Fruit fly (Drosophila melanogaster): ENCODE data around the gene CG31106.

DNA sequence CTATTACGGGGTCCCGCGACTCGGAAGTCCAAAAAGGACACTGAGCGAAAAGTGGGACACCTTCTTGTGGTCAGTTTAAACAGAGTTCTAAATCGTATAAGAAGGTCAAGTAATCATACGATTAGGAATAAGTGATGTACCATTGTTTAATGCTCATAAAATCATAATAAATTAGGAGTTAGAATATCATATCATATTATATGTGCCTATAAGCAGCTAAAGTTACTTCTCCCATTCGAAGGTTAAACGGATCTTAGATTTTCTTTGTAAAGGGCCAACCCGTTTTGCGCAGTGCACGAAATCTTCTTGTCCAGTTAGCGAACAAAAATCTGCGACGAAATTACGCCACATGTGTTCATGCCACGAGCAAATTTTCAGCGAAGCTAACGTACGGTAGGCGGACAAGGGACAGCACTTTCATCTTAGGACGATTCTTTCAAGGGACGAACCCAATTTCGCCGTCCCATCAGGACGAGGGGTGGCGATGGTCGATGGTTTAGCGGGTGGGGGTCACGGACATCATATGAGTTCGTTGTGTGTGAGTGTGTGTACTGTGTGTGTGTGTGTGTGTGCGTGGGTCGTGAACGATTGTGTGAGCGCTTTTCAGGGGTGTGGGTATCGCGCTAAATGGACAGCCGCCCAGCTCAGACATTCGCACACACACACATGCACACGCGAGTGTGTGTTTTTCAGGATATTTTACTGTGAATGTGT, 47.7 kb upstream of the CG31106 start:
- TF ChIP-seq Sin3A (optimal IDR thresholded peaks at IDR 0.05) (no peak), Myc (optimal IDR thresholded peaks at IDR 0.05) (no peak), psq (optimal IDR thresholded peaks at IDR 0.05) (no peak)
